Worm (Caenorhabditis elegans): ENCODE results near the gene mrps-28.

Gene mrps-28

ce11 chrV:19622440-19622914 is 21.6 kb upstream of the mrps-28 start, which contains the start of gene Y43F8C.3 (continued):
- TF ChIP-seq F16B12.6 (tag; optimal IDR thresholded peaks at IDR 0.05) (no peak), pag-3 (tag; optimal IDR thresholded peaks at IDR 0.05; ENCODE audit: borderline replicate concordance, insufficient read depth) (no peak), nhr-19 (GFP tag; conservative IDR thresholded peaks at IDR 0.05) (peak; percentile 57), nhr-237 (tag; optimal IDR thresholded peaks at IDR 0.05) (no peak), dpl-1 (GFP tag; optimal IDR thresholded peaks at IDR 0.05) (peak; percentile 6 to 49 (median 13)), unc-62 (GFP tag; optimal IDR thresholded peaks at IDR 0.05) (no peak)

- TF ChIP-seq nhr-76 (tag; optimal IDR thresholded peaks at IDR 0.05) (no peak), elt-3 (tag; optimal IDR thresholded peaks at IDR 0.05) (peak in 1 of 6 experiments; percentile 8), lsy-2 (tag; optimal IDR thresholded peaks at IDR 0.05) (peak in 1 of 2 experiments; percentile 35), elt-2 (tag; optimal IDR thresholded peaks at IDR 0.05) (peak; percentile 16), efl-1 (optimal IDR thresholded peaks at IDR 0.05) (no peak), efl-1 (GFP tag; optimal IDR thresholded peaks at IDR 0.05 in 1 of 2) (peak in 1 of 2 experiments; percentile 72), unc-30 (tag; optimal IDR thresholded peaks at IDR 0.05) (no peak), nhr-12 (tag; optimal IDR thresholded peaks at IDR 0.05) (no peak), nhr-85 (tag) (peak; percentile 16), pqm-1 (tag; optimal IDR thresholded peaks at IDR 0.05) (no peak), alr-1 (tag; optimal IDR thresholded peaks at IDR 0.05; ENCODE audit: borderline replicate concordance) (no peak), blmp-1 (tag; optimal IDR thresholded peaks at IDR 0.05) (peak; percentile 37), dpl-1 (GFP tag; optimal IDR thresholded peaks at IDR 0.05) (no peak)
Observed at ce11 chrV:19623523-19624312, 20.3 kb upstream of the mrps-28 start.

- no peak for TF ChIP-seq rnt-1 (tag; optimal IDR thresholded peaks at IDR 0.05)
- TF ChIP-seq fkh-8 (tag; optimal IDR thresholded peaks at IDR 0.05) = no peak
- no peak for TF ChIP-seq unc-130 (tag; optimal IDR thresholded peaks at IDR 0.05)
- TF ChIP-seq Y116A8C.19 (tag; optimal IDR thresholded peaks at IDR 0.05; ENCODE audit: borderline replicate concordance) = no peak
- TF ChIP-seq snu-23 (GFP tag; optimal IDR thresholded peaks at IDR 0.05) = no peak
- no peak for TF ChIP-seq lin-35 (GFP tag; optimal IDR thresholded peaks at IDR 0.05)
- TF ChIP-seq elt-3 (tag; optimal IDR thresholded peaks at IDR 0.05) = no peak
- no peak for TF ChIP-seq ama-1 (optimal IDR thresholded peaks at IDR 0.05)
- no peak for TF ChIP-seq swsn-7 (tag; optimal IDR thresholded peaks at IDR 0.05)
- TF ChIP-seq ceh-63 (GFP tag; optimal IDR thresholded peaks at IDR 0.05) = no peak
Observed at ce11 chrV:19624749-19625148, 19.3 kb upstream of the mrps-28 start, which contains the start of gene dyf-19. Gene dyf-19 (plus strand): TSS chrV:19625049.

ce11 chrV:19625719-19626118 is 18.3 kb upstream of the mrps-28 start:
- no peak for TF ChIP-seq pax-3 (tag; optimal IDR thresholded peaks at IDR 0.05)
- no peak for TF ChIP-seq nhr-84 (tag; optimal IDR thresholded peaks at IDR 0.05)
- no peak for TF ChIP-seq efl-1 (optimal IDR thresholded peaks at IDR 0.05)
- peak in 1 of 2 experiments; percentile 19 for TF ChIP-seq efl-1 (GFP tag; optimal IDR thresholded peaks at IDR 0.05 in 1 of 2)

ce11 chrV:19629544-19629943 is 14.5 kb upstream of the mrps-28 start:
- TF ChIP-seq nhr-84 (tag; optimal IDR thresholded peaks at IDR 0.05) = no peak
- TF ChIP-seq lin-14 (GFP tag; optimal IDR thresholded peaks at IDR 0.05) = no peak
- TF ChIP-seq efl-1 (optimal IDR thresholded peaks at IDR 0.05) = no peak
- TF ChIP-seq efl-1 (GFP tag; optimal IDR thresholded peaks at IDR 0.05 in 1 of 2) = peak in 1 of 2 experiments; percentile 35
- TF ChIP-seq xbp-1 (tag; optimal IDR thresholded peaks at IDR 0.05) = no peak
- TF ChIP-seq egl-27 (tag; optimal IDR thresholded peaks at IDR 0.05) = no peak
- TF ChIP-seq unc-98 (GFP tag; IDR thresholded peaks at IDR 0.05) = no peak
- 0 out of 2 replicates have a peak, but pooled peaks have one; percentile 26 for TF ChIP-seq nhr-19 (GFP tag; conservative IDR thresholded peaks at IDR 0.05)
- TF ChIP-seq nhr-85 (tag) = no peak
